Worm (Caenorhabditis elegans): ENCODE measurements around the gene hecd-1.

DNA sequence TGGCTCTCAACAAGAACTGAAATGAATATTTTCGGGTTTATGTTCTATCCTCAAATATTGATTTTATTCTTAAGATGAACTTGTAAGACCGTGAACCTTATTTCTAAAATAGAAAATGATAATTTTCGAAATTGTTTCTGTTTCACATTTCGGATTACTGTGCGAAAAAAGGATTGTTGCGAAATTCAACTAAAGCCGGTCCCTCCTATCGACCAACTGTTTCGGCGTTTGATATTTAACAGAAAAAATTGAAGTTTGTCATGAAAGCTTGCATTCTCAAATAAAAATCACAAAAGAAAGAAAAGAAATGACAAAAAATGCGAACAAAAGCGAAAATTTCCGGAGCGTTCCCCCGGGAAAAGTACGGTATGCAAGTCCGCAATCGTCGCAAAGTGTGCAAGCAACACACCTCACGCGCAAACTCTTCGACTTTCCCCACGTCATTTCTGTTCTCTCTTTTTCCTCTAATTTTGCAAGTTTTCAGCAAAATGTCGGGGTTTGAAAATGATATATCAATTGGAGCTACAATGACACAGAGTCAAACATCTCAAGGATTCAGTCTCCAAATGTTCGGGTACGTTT, 4.6 kb upstream of the hecd-1 start, which contains the start of gene C34D4.4:
- TF ChIP-seq mdl-1 (tag; optimal IDR thresholded peaks at IDR 0.05) (no peak), lsy-2 (tag; optimal IDR thresholded peaks at IDR 0.05) (peak; percentile 44 to 96), ZK546.5 (tag; optimal IDR thresholded peaks at IDR 0.05) (no peak), lin-13 (GFP tag; optimal IDR thresholded peaks at IDR 0.05) (peak; percentile 27)
